Fruit fly (Drosophila melanogaster): ENCODE data around the gene Wnk.
A peak's percentile ranks its signal among the peaks of the same experiment; 100 is the strongest.

The Wnk gene

dm6 chr3L:21524071-21524889 lies 30.4 kb downstream of the Wnk start (continued):
- no peak for TF ChIP-seq GATAe (GFP tag; conservative IDR thresholded peaks at IDR 0.05)
- no peak for TF ChIP-seq jumu (GFP tag; optimal IDR thresholded peaks at IDR 0.05)
- no peak for TF ChIP-seq tna (GFP tag; IDR thresholded peaks at IDR 0.05; ENCODE audit: partially characterized antibody)
- TF ChIP-seq lbe (GFP tag; optimal IDR thresholded peaks at IDR 0.05), result no peak
- no peak for TF ChIP-seq ham (GFP tag; IDR thresholded peaks at IDR 0.05)
- TF ChIP-seq Rx (GFP tag; IDR thresholded peaks at IDR 0.05), result no peak
- TF ChIP-seq CG2712 (tag; optimal IDR thresholded peaks at IDR 0.05), result peak; percentile 38
- TF ChIP-seq Atf-2 (GFP tag; optimal IDR thresholded peaks at IDR 0.05), result no peak
- TF ChIP-seq CG8359 (GFP tag; optimal IDR thresholded peaks at IDR 0.05; ENCODE audit: borderline replicate concordance), result no peak
- no peak for TF ChIP-seq luna (GFP tag; optimal IDR thresholded peaks at IDR 0.05)
- TF ChIP-seq Sox102F (GFP tag; optimal IDR thresholded peaks at IDR 0.05), result no peak
- no peak for TF ChIP-seq ftz-f1 (GFP tag; optimal IDR thresholded peaks at IDR 0.05)
- TF ChIP-seq CG7357 (GFP tag; IDR thresholded peaks at IDR 0.05), result no peak
- no peak for TF ChIP-seq CG11560 (tag; IDR thresholded peaks at IDR 0.05)
- no peak for TF ChIP-seq NC2β (GFP tag; optimal IDR thresholded peaks at IDR 0.05)
- TF ChIP-seq CG34422 (GFP tag; IDR thresholded peaks at IDR 0.05), result no peak
- no peak for TF ChIP-seq jigr1 (GFP tag; IDR thresholded peaks at IDR 0.05)
- TF ChIP-seq Hey (tag; optimal IDR thresholded peaks at IDR 0.05), result no peak
- TF ChIP-seq vnd (GFP tag; IDR thresholded peaks at IDR 0.05; ENCODE audit: partially characterized antibody), result no peak
- no peak for TF ChIP-seq pzg (GFP tag; optimal IDR thresholded peaks at IDR 0.05)
- TF ChIP-seq wek (GFP tag; optimal IDR thresholded peaks at IDR 0.05), result no peak
- TF ChIP-seq NK7.1 (GFP tag; optimal IDR thresholded peaks at IDR 0.05), result no peak
- peak; percentile 96 for TF ChIP-seq CG15073 (GFP tag; optimal IDR thresholded peaks at IDR 0.05)
- TF ChIP-seq unc-4 (GFP tag; IDR thresholded peaks at IDR 0.05; ENCODE audit: partially characterized antibody), result no peak
- no peak for TF ChIP-seq odd (GFP tag; optimal IDR thresholded peaks at IDR 0.05)
- TF ChIP-seq klu (GFP tag; IDR thresholded peaks at IDR 0.05), result no peak
- peak; percentile 77 for TF ChIP-seq sens (GFP tag)
- no peak for TF ChIP-seq CG15696 (tag; optimal IDR thresholded peaks at IDR 0.05)
- TF ChIP-seq CG14860 (GFP tag; IDR thresholded peaks at IDR 0.05; ENCODE audit: partially characterized antibody), result no peak

dm6 chr3L:21523059-21523836 lies 31.5 kb downstream of the Wnk start, which contains the start of gene CG7611:
CG7611 (plus strand) TSS chr3L:21523186.
- TF ChIP-seq CG10979 (tag; optimal IDR thresholded peaks at IDR 0.05) (no peak), CG14667 (GFP tag; IDR thresholded peaks at IDR 0.05) (no peak), Myb (GFP tag; optimal IDR thresholded peaks at IDR 0.05) (peak; percentile 40), CG7987 (GFP tag; optimal IDR thresholded peaks at IDR 0.05) (no peak), PHDP (tag; optimal IDR thresholded peaks at IDR 0.05) (no peak), Sox100B (GFP tag; optimal IDR thresholded peaks at IDR 0.05) (no peak), CG17612 (GFP tag; IDR thresholded peaks at IDR 0.05) (no peak), ttk (GFP tag; IDR thresholded peaks at IDR 0.05) (no peak), cg (GFP tag; optimal IDR thresholded peaks at IDR 0.05) (peak; percentile 66), sima (GFP tag; optimal IDR thresholded peaks at IDR 0.05) (no peak), danr (GFP tag; IDR thresholded peaks at IDR 0.05) (no peak), CG30020 (tag; optimal IDR thresholded peaks at IDR 0.05) (peak; percentile 87), Mrtf (GFP tag; IDR thresholded peaks at IDR 0.05) (no peak), mam (GFP tag; optimal IDR thresholded peaks at IDR 0.05) (no peak), CG2129 (GFP tag; IDR thresholded peaks at IDR 0.05; ENCODE audit: partially characterized antibody) (no peak), twi (tag; optimal IDR thresholded peaks at IDR 0.05) (no peak), Oli (tag; optimal IDR thresholded peaks at IDR 0.05) (no peak), E2f2 (GFP tag; IDR thresholded peaks at IDR 0.05) (peak; percentile 57), Vsx1 (GFP tag; optimal IDR thresholded peaks at IDR 0.05) (no peak), Kr (GFP tag; optimal IDR thresholded peaks at IDR 0.05) (peak; percentile 96), lbe (GFP tag; optimal IDR thresholded peaks at IDR 0.05) (peak; percentile 11)
